Worm (Caenorhabditis elegans) whole organism, late embryonic: ENCODE results near the gene T28A11.16.

Experiments used
- T23F11.4 ChIP-seq: fragments of 200-800 bp; sonication (Bioruptor generic); optimal IDR thresholded peaks from 2 replicates; lab custom pipeline; 2018; ENCODE audit warnings: mild to moderate bottlenecking, missing genetic modification characterization, missing compliant biosample characterization
- Y22D7AL.16 ChIP-seq: sonication (generic microtip); optimal IDR thresholded peaks from 2 replicates; lab custom pipeline; 2016; ENCODE audit warnings: missing genetic modification characterization, missing compliant biosample characterization
- ama-1 ChIP-seq: fragments of 150-350 bp; optimal IDR thresholded peaks from 2 replicates; lab custom pipeline; 2014
- ceh-14 ChIP-seq: sonication (generic microtip); optimal IDR thresholded peaks from 2 replicates; lab custom pipeline; 2016; ENCODE audit warnings: missing genotype, missing genetic modification characterization, missing compliant biosample characterization
- ceh-24 ChIP-seq: sonication (generic microtip); optimal IDR thresholded peaks from 2 replicates; lab custom pipeline; 2016; ENCODE audit warnings: mild to moderate bottlenecking, missing genetic modification characterization, missing compliant biosample characterization
- dve-1 ChIP-seq: sonication (generic microtip); optimal IDR thresholded peaks from 2 replicates; lab custom pipeline; 2017; ENCODE audit warnings: antibody characterized with exemption, mild to moderate bottlenecking, missing genetic modification characterization, missing compliant biosample characterization
- ets-4 ChIP-seq: sonication (generic microtip); optimal IDR thresholded peaks from 2 replicates; lab custom pipeline; 2016; ENCODE audit warnings: missing genetic modification characterization, missing compliant biosample characterization
- fkh-6 ChIP-seq: sonication (generic microtip); optimal IDR thresholded peaks from 2 replicates; lab custom pipeline; 2016; ENCODE audit warnings: missing genetic modification characterization, missing compliant biosample characterization
- nfya-1 ChIP-seq: sonication (generic microtip); optimal IDR thresholded peaks from 2 replicates; lab custom pipeline; 2017; ENCODE audit warnings: missing genetic modification characterization, mild to moderate bottlenecking, missing compliant biosample characterization, antibody characterized with exemption, moderate library complexity
- pqm-1 ChIP-seq: sonication (generic microtip); optimal IDR thresholded peaks from 2 replicates; lab custom pipeline; 2016; ENCODE audit warnings: missing genetic modification characterization, missing compliant biosample characterization
- tbx-2 ChIP-seq: sonication (generic microtip); optimal IDR thresholded peaks from 2 replicates; lab custom pipeline; 2016; ENCODE audit warnings: missing genetic modification characterization, missing compliant biosample characterization
- unc-3 ChIP-seq, 2 experiments: fragments of 200-800 bp in 1 of 2; sonication (Bioruptor generic) in 1 of 2; sonication (generic microtip) in 1 of 2; conservative IDR thresholded peaks in 1 of 2; optimal IDR thresholded peaks in 1 of 2; 2 replicates each; pipeline versions ENCODE4 v1.3.6 to Lab custom; 2016 to 2022; ENCODE audit warnings: missing compliant biosample characterization in 2 of 2, missing genetic modification characterization in 2 of 2, missing genetic modification reagents in 1 of 2
- unc-55 ChIP-seq: sonication (generic microtip); optimal IDR thresholded peaks from 2 replicates; lab custom pipeline; 2017; ENCODE audit warnings: missing biosample characterization, missing genetic modification reagents, missing genetic modification characterization

DNA sequence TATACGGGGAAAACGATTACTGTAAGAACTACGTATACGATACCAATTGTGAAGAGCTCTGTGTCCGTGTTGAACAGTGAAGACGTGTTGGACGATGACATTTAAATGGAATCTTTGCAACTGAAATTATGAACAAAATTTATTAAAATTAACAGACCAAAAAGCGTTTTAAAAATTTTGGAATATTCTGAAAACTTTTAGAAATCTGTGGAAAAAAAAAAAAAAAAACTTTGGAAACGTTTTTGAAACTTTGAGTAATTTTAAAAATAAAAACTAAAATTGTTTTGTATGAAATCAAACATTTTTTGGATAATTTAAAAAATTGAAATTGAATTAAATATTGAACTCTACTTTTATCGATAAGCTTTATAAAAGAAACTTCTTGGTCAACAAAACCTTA lies 3.0 kb downstream of the T28A11.16 start, which contains the start of gene srt-63:
- no peak for TF ChIP-seq dve-1 (tag; lab: Kevin White, UChicago)
- no peak for TF ChIP-seq nfya-1 (tag; lab: Kevin White, UChicago)
- TF ChIP-seq ama-1 (lab: Kevin White, UChicago), result no peak
- no peak for TF ChIP-seq unc-55 (GFP tag; lab: Kevin White, UChicago)
- no peak for TF ChIP-seq ceh-14 (tag; lab: Kevin White, UChicago)
- TF ChIP-seq ceh-24 (tag; lab: Kevin White, UChicago), result no peak
- no peak for TF ChIP-seq fkh-6
- TF ChIP-seq Y22D7AL.16 (tag; lab: Kevin White, UChicago), result no peak
- no peak for TF ChIP-seq T23F11.4 (GFP tag; lab: Kevin White, UChicago)
- no peak for TF ChIP-seq ets-4 (tag; lab: Kevin White, UChicago)
- TF ChIP-seq tbx-2 (tag; lab: Kevin White, UChicago), result no peak
- no peak for TF ChIP-seq pqm-1 (tag; lab: Kevin White, UChicago)
- no peak for TF ChIP-seq unc-3 (GFP tag; conservative IDR thresholded peaks at IDR 0.05; lab: Robert Waterston, UW)
- no peak for TF ChIP-seq unc-3 (tag; optimal IDR thresholded peaks at IDR 0.05; lab: Kevin White, UChicago)
